Worm (Caenorhabditis elegans) whole organism, L1 larva: Measurements from ENCODE around the gene F13E9.5.

Experiments used
- C04F5.9 ChIP-seq: sonication (generic microtip); optimal IDR thresholded peaks from 2 replicates; lab custom pipeline; 2016; ENCODE audit warnings: missing genetic modification characterization, missing compliant biosample characterization
- C16A3.4 ChIP-seq: fragments of 150-350 bp; optimal IDR thresholded peaks from 2 replicates; lab custom pipeline; 2014; ENCODE audit warnings: missing biosample characterization, missing genetic modification characterization
- F16B12.6 ChIP-seq: fragments of 150-350 bp; optimal IDR thresholded peaks from 2 replicates; lab custom pipeline; 2014; ENCODE audit warnings: missing biosample characterization, missing genetic modification characterization
- aly-2 ChIP-seq: fragments of 150-350 bp; optimal IDR thresholded peaks from 2 replicates; lab custom pipeline; 2014; ENCODE audit warnings: missing biosample characterization, missing genetic modification characterization
- ceh-82 ChIP-seq, 3 experiments: fragments of 150-350 bp in 1 of 3; sonication (generic microtip) in 2 of 3; optimal IDR thresholded peaks; 2 replicates each; lab custom pipeline; 2014 to 2017; ENCODE audit warnings: missing biosample characterization in 3 of 3, missing genetic modification characterization in 3 of 3
- dsc-1 ChIP-seq: sonication (generic microtip); optimal IDR thresholded peaks from 2 replicates; lab custom pipeline; 2016; ENCODE audit warnings: mild to moderate bottlenecking, missing genetic modification characterization, missing compliant biosample characterization
- egl-27 ChIP-seq, 2 experiments: fragments of 150-350 bp in 1 of 2; sonication (generic microtip); optimal IDR thresholded peaks; 3 replicates each; lab custom pipeline; 2017 to 2018; ENCODE audit warnings: missing biosample characterization in 2 of 2, missing genetic modification characterization in 2 of 2, missing genetic modification reagents in 2 of 2
- elt-2 ChIP-seq: sonication (generic microtip); optimal IDR thresholded peaks from 2 replicates; lab custom pipeline; 2016; ENCODE audit warnings: missing genetic modification characterization, mild to moderate bottlenecking, inconsistent platforms, missing compliant biosample characterization, missing genetic modification reagents
- ets-5 ChIP-seq: fragments of 200-800 bp; sonication (Bioruptor generic); IDR thresholded peaks from 2 replicates; pipeline ENCODE4 v1.3.6; 2022; ENCODE audit warnings: missing genetic modification characterization, missing compliant biosample characterization
- hlh-17 ChIP-seq: fragments of 200-800 bp; sonication (Bioruptor generic); optimal IDR thresholded peaks from 2 replicates; lab custom pipeline; 2018; ENCODE audit warnings: missing genetic modification characterization, mild to moderate bottlenecking, missing compliant biosample characterization, moderate library complexity, borderline replicate concordance
- hlh-4 ChIP-seq: sonication (generic microtip); optimal IDR thresholded peaks from 2 replicates; lab custom pipeline; 2016; ENCODE audit warnings: mild to moderate bottlenecking, missing genetic modification characterization, missing compliant biosample characterization
- irx-1 ChIP-seq: sonication (generic microtip); optimal IDR thresholded peaks from 2 replicates; lab custom pipeline; 2016; ENCODE audit warnings: missing genetic modification characterization, missing compliant biosample characterization
- jun-1 ChIP-seq: fragments of 150-350 bp; optimal IDR thresholded peaks from 2 replicates; lab custom pipeline; 2014; ENCODE audit warnings: missing biosample characterization, missing genetic modification reagents, missing genetic modification characterization
- lin-13 ChIP-seq: fragments of 150-350 bp; optimal IDR thresholded peaks from 2 replicates; lab custom pipeline; 2014; ENCODE audit warnings: missing biosample characterization, missing genetic modification reagents, missing genetic modification characterization
- lin-14 ChIP-seq: fragments of 200-800 bp; sonication (Bioruptor generic); optimal IDR thresholded peaks from 2 replicates; lab custom pipeline; 2018; ENCODE audit warnings: mild to moderate bottlenecking, missing genetic modification characterization, moderate library complexity, missing compliant biosample characterization
- lin-15B ChIP-seq: fragments of 150-350 bp; sonication (generic microtip); optimal IDR thresholded peaks from 3 replicates; lab custom pipeline; 2014; ENCODE audit warnings: missing biosample characterization, missing genetic modification characterization
- lin-35 ChIP-seq, 2 experiments: fragments of 150-350 bp; optimal IDR thresholded peaks; 2 replicates each; lab custom pipeline; 2014; ENCODE audit warnings: missing biosample characterization in 2 of 2, missing genetic modification characterization in 2 of 2, missing genetic modification reagents in 2 of 2
- lin-39 ChIP-seq: fragments of 150-350 bp; optimal IDR thresholded peaks from 2 replicates; lab custom pipeline; 2014; ENCODE audit warnings: missing biosample characterization, missing genetic modification reagents, missing genetic modification characterization
- nhr-11 ChIP-seq: fragments of 150-350 bp; optimal IDR thresholded peaks from 2 replicates; lab custom pipeline; 2014; ENCODE audit warnings: missing biosample characterization, missing genetic modification characterization
- nhr-20 ChIP-seq: sonication (generic microtip); optimal IDR thresholded peaks from 2 replicates; lab custom pipeline; 2016; ENCODE audit warnings: mild to moderate bottlenecking, missing genetic modification characterization, missing compliant biosample characterization
- nhr-237 ChIP-seq: fragments of 150-350 bp; optimal IDR thresholded peaks from 2 replicates; lab custom pipeline; 2014; ENCODE audit warnings: missing biosample characterization, missing genetic modification characterization
- nhr-47 ChIP-seq: sonication (generic microtip); optimal IDR thresholded peaks from 2 replicates; lab custom pipeline; 2016; ENCODE audit warnings: mild to moderate bottlenecking, missing genetic modification characterization, moderate library complexity, missing compliant biosample characterization
- nhr-84 ChIP-seq: sonication (generic microtip); optimal IDR thresholded peaks from 2 replicates; lab custom pipeline; 2017; ENCODE audit warnings: missing biosample characterization, missing genetic modification characterization
- nhr-85 ChIP-seq: sonication (generic microtip); peaks from one replicate; lab custom pipeline; 2016; ENCODE audit warnings: missing genetic modification characterization, inconsistent platforms, missing compliant biosample characterization
- nhr-90 ChIP-seq: sonication (generic microtip); optimal IDR thresholded peaks from 2 replicates; lab custom pipeline; 2016; ENCODE audit warnings: mild to moderate bottlenecking, missing genetic modification characterization, missing compliant biosample characterization; ENCODE audit not compliant: poor library complexity
- pax-3 ChIP-seq: fragments of 200-800 bp; sonication (Bioruptor generic); optimal IDR thresholded peaks from 2 replicates; lab custom pipeline; 2018; ENCODE audit warnings: mild to moderate bottlenecking, missing genetic modification characterization, moderate library complexity, missing compliant biosample characterization
- snpc-4 ChIP-seq: fragments of 150-350 bp; optimal IDR thresholded peaks from 2 replicates; lab custom pipeline; 2014; ENCODE audit warnings: missing biosample characterization, missing genetic modification characterization
- snu-23 ChIP-seq: sonication (generic microtip); optimal IDR thresholded peaks from 2 replicates; lab custom pipeline; 2016; ENCODE audit warnings: missing genetic modification characterization, missing compliant biosample characterization
- sup-37 ChIP-seq: fragments of 200-800 bp; sonication (Bioruptor generic); optimal IDR thresholded peaks from 2 replicates; lab custom pipeline; 2018; ENCODE audit warnings: mild to moderate bottlenecking, missing genetic modification characterization, missing compliant biosample characterization
- tbx-2 ChIP-seq: sonication (generic microtip); optimal IDR thresholded peaks from 2 replicates; lab custom pipeline; 2016; ENCODE audit warnings: missing genetic modification characterization, missing compliant biosample characterization
- unc-130 ChIP-seq: fragments of 150-350 bp; optimal IDR thresholded peaks from 2 replicates; lab custom pipeline; 2017; ENCODE audit warnings: missing biosample characterization, missing genetic modification characterization, inconsistent platforms
- zip-4 ChIP-seq: fragments of 200-800 bp; sonication (Bioruptor generic); optimal IDR thresholded peaks from 2 replicates; lab custom pipeline; 2018; ENCODE audit warnings: mild to moderate bottlenecking, missing genetic modification characterization, moderate library complexity, missing compliant biosample characterization
- ztf-11 ChIP-seq, 2 experiments: sonication (generic microtip); optimal IDR thresholded peaks; 2 replicates each; lab custom pipeline; 2016 to 2017; ENCODE audit warnings: missing genetic modification characterization in 2 of 2, missing biosample characterization in 1 of 2, missing compliant biosample characterization in 1 of 2
- ztf-4 ChIP-seq: fragments of 150-350 bp; optimal IDR thresholded peaks from 2 replicates; lab custom pipeline; 2014; ENCODE audit warnings: missing biosample characterization, missing genetic modification characterization

F13E9.5 gene

ce11 chrIV:10918877-10919560 is 34.9 kb upstream of the F13E9.5 start (continued):
- TF ChIP-seq nhr-47 (peak; percentile 81), lin-14 (peak; percentile 99), snu-23 (GFP tag; lab: Kevin White, UChicago) (peak; percentile 91), lin-35 (GFP tag; optimal IDR thresholded peaks at IDR 0.05; lab: Kevin White, UChicago) (peak; percentile 72 to 76), ztf-11 (tag; optimal IDR thresholded peaks at IDR 0.05; lab: Kevin White, UChicago) (no peak), C16A3.4 (tag; lab: Kevin White, UChicago) (peak; percentile 47), pax-3 (tag; lab: Kevin White, UChicago) (peak; percentile 9), ceh-82 (tag; optimal IDR thresholded peaks at IDR 0.05; lab: Kevin White, UChicago) (peak; percentile 48 to 81 (median 50)), hlh-17 (GFP tag; lab: Kevin White, UChicago) (no peak), unc-130 (tag; lab: Kevin White, UChicago) (peak; percentile 51), nhr-90 (tag; lab: Kevin White, UChicago) (peak; percentile 49), zip-4 (GFP tag; lab: Kevin White, UChicago) (no peak), egl-27 (tag; optimal IDR thresholded peaks at IDR 0.05; lab: Kevin White, UChicago) (peak in 1 of 2 experiments; percentile 63), lin-15B (tag; lab: Kevin White, UChicago) (peak; percentile 67)

ce11 chrIV:10916134-10916533 is 32.0 kb upstream of the F13E9.5 start:
- TF ChIP-seq dsc-1 (tag; lab: Kevin White, UChicago) (no peak), nhr-85 (tag; lab: Kevin White, UChicago) (peak; percentile 49)

DNA sequence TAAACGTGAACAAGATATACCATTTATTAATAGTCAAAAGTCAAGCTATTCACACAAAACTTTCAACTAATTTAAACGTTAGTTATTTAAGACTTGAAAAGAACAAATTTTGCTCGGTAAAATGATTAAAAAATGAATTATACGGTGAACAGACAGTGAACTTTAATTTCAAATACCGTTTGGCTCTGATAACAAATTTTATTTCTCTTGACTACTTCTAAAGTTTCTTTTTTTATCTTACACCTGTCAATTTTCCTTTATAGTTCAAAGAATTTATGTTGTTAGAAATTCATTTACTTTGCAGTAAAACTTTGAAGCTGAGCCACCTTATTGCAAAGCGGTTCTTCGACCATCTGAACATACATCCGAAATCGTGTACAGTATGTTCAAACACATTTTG is 31.2 kb upstream of the F13E9.5 start, which contains the start of gene ZK593.3:
ZK593.3 (plus strand) TSS at position 301 of the 400 bp plus-strand sequence.
- TF ChIP-seq nhr-90 (tag; lab: Kevin White, UChicago) (no peak), jun-1 (tag; lab: Kevin White, UChicago) (no peak), hlh-4 (tag; lab: Kevin White, UChicago) (no peak), C16A3.4 (tag; lab: Kevin White, UChicago) (no peak), tbx-2 (tag; lab: Kevin White, UChicago) (no peak), hlh-17 (GFP tag; lab: Kevin White, UChicago) (no peak), lin-39 (tag; lab: Kevin White, UChicago) (no peak), lin-15B (tag; lab: Kevin White, UChicago) (no peak), aly-2 (tag; lab: Kevin White, UChicago) (no peak), ztf-4 (tag; lab: Kevin White, UChicago) (no peak), sup-37 (GFP tag; lab: Kevin White, UChicago) (no peak), nhr-11 (tag; lab: Kevin White, UChicago) (no peak), ets-5 (no peak), lin-13 (GFP tag; lab: Kevin White, UChicago) (no peak), C04F5.9 (tag; lab: Kevin White, UChicago) (no peak), ceh-82 (tag; optimal IDR thresholded peaks at IDR 0.05; lab: Kevin White, UChicago) (no peak), irx-1 (tag; lab: Kevin White, UChicago) (no peak), F16B12.6 (tag; lab: Kevin White, UChicago) (no peak)

DNA sequence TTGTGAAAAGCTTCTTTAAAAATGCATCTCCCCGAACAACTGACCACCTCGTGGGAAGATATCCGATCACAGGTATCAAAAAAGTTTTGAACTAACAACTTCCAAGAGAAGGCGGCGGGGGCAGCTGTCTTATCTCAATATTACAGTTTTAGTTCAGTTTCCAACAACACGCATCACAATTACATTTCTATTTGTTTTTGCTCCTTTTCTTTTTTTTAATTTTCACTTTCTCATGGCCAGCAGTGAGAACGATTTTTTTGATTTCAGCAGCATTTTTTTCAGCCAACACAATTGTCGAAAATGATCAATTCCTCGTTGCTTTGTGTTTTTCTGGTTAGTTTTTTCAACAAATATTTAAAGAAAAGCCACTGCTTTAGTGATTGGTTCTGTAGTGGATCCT is 28.9 kb upstream of the F13E9.5 start, which contains the start of gene ZK593.2:
ZK593.2 (plus strand) TSS at position 301 of the 400 bp plus-strand sequence.
- no peak for TF ChIP-seq ets-5
- TF ChIP-seq snpc-4 (tag; lab: Kevin White, UChicago): no peak
- no peak for TF ChIP-seq pax-3 (tag; lab: Kevin White, UChicago)
- TF ChIP-seq nhr-20 (tag; lab: Kevin White, UChicago): no peak
- TF ChIP-seq nhr-237: no peak
- TF ChIP-seq elt-2: no peak
- no peak for TF ChIP-seq nhr-84 (tag; lab: Kevin White, UChicago)
- no peak for TF ChIP-seq F16B12.6 (tag; lab: Kevin White, UChicago)
